Fruit fly (Drosophila melanogaster) whole organism, embryonic: ENCODE data around the gene CG43321.

ENCODE experiments used
- Abd-B ChIP-seq: fragments of 200-800 bp; sonication (Bioruptor generic); optimal IDR thresholded peaks from 2 replicates; lab custom pipeline; 2018; ENCODE audit warnings: missing biosample characterization, mild to moderate bottlenecking, missing genetic modification characterization, moderate library complexity
- B-H1 ChIP-seq: fragments of 200-800 bp; sonication (Bioruptor generic); IDR thresholded peaks from 3 replicates; pipeline ENCODE4 v1.3.6; 2022; ENCODE audit warnings: missing biosample characterization, missing genetic modification characterization
- Bteb2 ChIP-seq: fragments of 200-800 bp; sonication (Bioruptor generic); optimal IDR thresholded peaks from 2 replicates; lab custom pipeline; 2016; ENCODE audit warnings: missing biosample characterization, missing genetic modification characterization
- CG11247 ChIP-seq: fragments of 200-800 bp; sonication (Bioruptor generic); IDR thresholded peaks from 2 replicates; pipeline ENCODE4 v1.3.6; 2022; ENCODE audit warnings: missing biosample characterization, missing genetic modification characterization
- CG17186 ChIP-seq: fragments of 200-800 bp; sonication (Bioruptor generic); optimal IDR thresholded peaks from 3 replicates; lab custom pipeline; 2017; ENCODE audit warnings: missing biosample characterization, missing genetic modification reagents, missing genetic modification characterization
- CG17328 ChIP-seq: fragments of 200-800 bp; sonication (Bioruptor generic); IDR thresholded peaks from 2 replicates; pipeline ENCODE4 v1.3.6; 2022; ENCODE audit warnings: missing biosample characterization, missing genetic modification characterization
- CG17802 ChIP-seq: fragments of 200-800 bp; sonication (Bioruptor generic); optimal IDR thresholded peaks from 2 replicates; lab custom pipeline; 2018; ENCODE audit warnings: missing biosample characterization, mild to moderate bottlenecking, missing genetic modification characterization, moderate library complexity
- CG2116 ChIP-seq: fragments of 200-800 bp; sonication (Bioruptor generic); optimal IDR thresholded peaks from 3 replicates; lab custom pipeline; 2018; ENCODE audit warnings: missing biosample characterization, mild to moderate bottlenecking, missing genetic modification characterization
- CG34376 ChIP-seq: fragments of 200-800 bp; sonication (Bioruptor generic); optimal IDR thresholded peaks from 2 replicates; lab custom pipeline; 2018; ENCODE audit warnings: missing biosample characterization, mild to moderate bottlenecking, missing genetic modification characterization
- CG34422 ChIP-seq: fragments of 200-800 bp; sonication (Bioruptor generic); IDR thresholded peaks from 3 replicates; pipeline ENCODE4 v1.3.6; 2022; ENCODE audit warnings: missing biosample characterization, missing genetic modification characterization
- CG4360 ChIP-seq: fragments of 200-800 bp; sonication (Bioruptor generic); IDR thresholded peaks from 2 replicates; pipeline ENCODE4 v1.3.6; 2022; ENCODE audit warnings: missing biosample characterization, missing genetic modification characterization
- CG6175 ChIP-seq: fragments of 200-800 bp; sonication (Bioruptor generic); IDR thresholded peaks from 3 replicates; pipeline ENCODE4 v1.3.6; 2022; ENCODE audit warnings: missing biosample characterization, missing genetic modification characterization
- CG8281 ChIP-seq: fragments of 200-800 bp; sonication (Bioruptor generic); optimal IDR thresholded peaks from 2 replicates; lab custom pipeline; 2018; ENCODE audit warnings: missing biosample characterization, mild to moderate bottlenecking, missing genetic modification characterization, moderate library complexity
- CG8478 ChIP-seq: fragments of >200 bp; optimal IDR thresholded peaks from 2 replicates; lab custom pipeline; 2018
- CrebB ChIP-seq: fragments of 200-800 bp; sonication (Bioruptor generic); optimal IDR thresholded peaks from 3 replicates; lab custom pipeline; 2018; ENCODE audit warnings: missing biosample characterization, mild to moderate bottlenecking, missing genetic modification characterization
- D19A ChIP-seq: fragments of 200-800 bp; optimal IDR thresholded peaks from 3 replicates; lab custom pipeline; 2019; ENCODE audit warnings: missing biosample characterization, mild to moderate bottlenecking, missing genetic modification characterization, moderate library complexity
- Dek ChIP-seq: fragments of 200-800 bp; sonication (Bioruptor generic); optimal IDR thresholded peaks from 3 replicates; lab custom pipeline; 2019; ENCODE audit warnings: missing biosample characterization, mild to moderate bottlenecking, missing genetic modification characterization, moderate library complexity
- Doc2 ChIP-seq: fragments of 200-800 bp; sonication (Bioruptor generic); IDR thresholded peaks from 2 replicates; pipeline ENCODE4 v1.3.6; 2022; ENCODE audit warnings: missing biosample characterization, missing genetic modification characterization
- Gsc ChIP-seq: fragments of 200-800 bp; sonication (Bioruptor generic); IDR thresholded peaks from 2 replicates; pipeline ENCODE4 v1.3.6; 2022; ENCODE audit warnings: missing biosample characterization, missing genetic modification characterization
- Gug ChIP-seq: fragments of 200-800 bp; sonication (Bioruptor generic); IDR thresholded peaks from 4 replicates; pipeline ENCODE4 v1.3.6; 2022; ENCODE audit warnings: missing biosample characterization, missing genetic modification characterization
- HmgD ChIP-seq: fragments of 200-800 bp; sonication (Bioruptor generic); optimal IDR thresholded peaks from 3 replicates; lab custom pipeline; 2016; ENCODE audit warnings: missing biosample characterization, missing genetic modification characterization
- Kr ChIP-seq: fragments of 200-800 bp; sonication (Bioruptor generic); optimal IDR thresholded peaks from 2 replicates; lab custom pipeline; 2017; ENCODE audit warnings: missing biosample characterization, mild to moderate bottlenecking, missing genetic modification characterization
- Myb ChIP-seq: fragments of 200-800 bp; sonication (Bioruptor generic); optimal IDR thresholded peaks from 2 replicates; lab custom pipeline; 2016; ENCODE audit warnings: missing biosample characterization, missing genetic modification characterization
- NC2β ChIP-seq: fragments of 200-800 bp; sonication (Bioruptor generic); optimal IDR thresholded peaks from 2 replicates; lab custom pipeline; 2016; ENCODE audit warnings: missing biosample characterization, missing genetic modification characterization
- NfI ChIP-seq: fragments of 200-800 bp; sonication (Bioruptor generic); optimal IDR thresholded peaks from 3 replicates; lab custom pipeline; 2018; ENCODE audit warnings: missing biosample characterization, mild to moderate bottlenecking, missing genetic modification characterization, moderate library complexity
- Ptx1 ChIP-seq: fragments of 200-800 bp; sonication (Bioruptor generic); IDR thresholded peaks from 2 replicates; pipeline ENCODE4 v1.3.6; 2022; ENCODE audit warnings: missing biosample characterization, missing genetic modification characterization
- Rfx ChIP-seq: fragments of 200-800 bp; sonication (Bioruptor generic); IDR thresholded peaks from 2 replicates; pipeline ENCODE4 v1.3.6; 2022; ENCODE audit warnings: missing biosample characterization, missing genetic modification characterization
- Sin3A ChIP-seq: fragments of >200 bp; optimal IDR thresholded peaks from 2 replicates; lab custom pipeline; 2018
- Six4 ChIP-seq: fragments of 200-800 bp; sonication (Bioruptor generic); optimal IDR thresholded peaks from 2 replicates; lab custom pipeline; 2016; ENCODE audit warnings: missing biosample characterization, missing genetic modification characterization
- Sry-β ChIP-seq: fragments of 200-800 bp; sonication (Bioruptor generic); optimal IDR thresholded peaks from 2 replicates; lab custom pipeline; 2018; ENCODE audit warnings: missing biosample characterization, mild to moderate bottlenecking, missing genetic modification characterization, moderate library complexity
- ase ChIP-seq: fragments of 200-800 bp; sonication (Bioruptor generic); IDR thresholded peaks from 3 replicates; pipeline ENCODE4 v1.3.6; 2022; ENCODE audit warnings: missing biosample characterization, missing genetic modification characterization
- bcd ChIP-seq: fragments of 200-800 bp; sonication (Bioruptor generic); optimal IDR thresholded peaks from 2 replicates; lab custom pipeline; 2017; ENCODE audit warnings: missing biosample characterization, mild to moderate bottlenecking, missing genetic modification characterization
- chm ChIP-seq: fragments of 200-800 bp; sonication (Bioruptor generic); IDR thresholded peaks from 2 replicates; pipeline ENCODE4 v1.3.6; 2022; ENCODE audit warnings: missing biosample characterization, missing genetic modification characterization
- chn ChIP-seq: fragments of 200-800 bp; sonication (Bioruptor generic); optimal IDR thresholded peaks from 2 replicates; lab custom pipeline; 2016; ENCODE audit warnings: missing biosample characterization, missing genetic modification characterization
- crc ChIP-seq: fragments of 200-800 bp; sonication (Bioruptor generic); optimal IDR thresholded peaks from 2 replicates; lab custom pipeline; 2016; ENCODE audit warnings: missing biosample characterization, missing genetic modification characterization
- croc ChIP-seq: fragments of 200-800 bp; sonication (Bioruptor generic); conservative IDR thresholded peaks from 3 replicates; pipeline ENCODE4 v1.3.6; 2022; ENCODE audit warnings: missing biosample characterization, missing genetic modification characterization
- da ChIP-seq: fragments of 200-800 bp; sonication (Bioruptor generic); optimal IDR thresholded peaks from 2 replicates; lab custom pipeline; 2016; ENCODE audit warnings: missing biosample characterization, missing genetic modification characterization
- disco-r ChIP-seq: fragments of 200-800 bp; sonication (Bioruptor generic); optimal IDR thresholded peaks from 2 replicates; lab custom pipeline; 2016; ENCODE audit warnings: missing biosample characterization, missing genetic modification characterization
- dm ChIP-seq: fragments of 200-800 bp; sonication (Bioruptor generic); optimal IDR thresholded peaks from 3 replicates; lab custom pipeline; 2016; ENCODE audit warnings: missing biosample characterization, missing genetic modification characterization
- h ChIP-seq: fragments of >200 bp; optimal IDR thresholded peaks from 2 replicates; lab custom pipeline; 2017
- hbn ChIP-seq: fragments of 200-800 bp; sonication (Bioruptor generic); IDR thresholded peaks from 2 replicates; pipeline ENCODE4 v1.3.6; 2022; ENCODE audit warnings: missing biosample characterization, missing genetic modification characterization; ENCODE audit not compliant: partially characterized antibody
- her ChIP-seq: fragments of 200-800 bp; sonication (Bioruptor generic); optimal IDR thresholded peaks from 2 replicates; lab custom pipeline; 2016; ENCODE audit warnings: missing biosample characterization, missing genetic modification characterization
- pan ChIP-seq, 4 experiments: fragments of >200 bp in 3 of 4; fragments of 200-800 bp in 1 of 4; sonication (Bioruptor generic) in 1 of 4; optimal IDR thresholded peaks in 3 of 4; IDR thresholded peaks in 1 of 4; 2 replicates each; pipeline versions ENCODE4 v1.3.6 to Lab custom; 2017 to 2022; ENCODE audit warnings: missing biosample characterization in 2 of 4, missing genetic modification characterization in 2 of 4, mixed read lengths in 1 of 4
- repo ChIP-seq: fragments of 200-800 bp; sonication (Bioruptor generic); optimal IDR thresholded peaks from 2 replicates; lab custom pipeline; 2016; ENCODE audit warnings: missing biosample characterization, missing genetic modification characterization
- run ChIP-seq: fragments of 200-800 bp; sonication (Bioruptor generic); optimal IDR thresholded peaks from 3 replicates; lab custom pipeline; 2018; ENCODE audit warnings: missing biosample characterization, mild to moderate bottlenecking, missing genetic modification characterization
- slp2 ChIP-seq: fragments of 200-800 bp; sonication (Bioruptor generic); optimal IDR thresholded peaks from 2 replicates; lab custom pipeline; 2016; ENCODE audit warnings: missing biosample characterization, missing genetic modification characterization
- sna ChIP-seq: fragments of 200-800 bp; sonication (Bioruptor generic); IDR thresholded peaks from 2 replicates; pipeline ENCODE4 v1.3.6; 2022; ENCODE audit warnings: missing biosample characterization, missing genetic modification characterization; ENCODE audit not compliant: partially characterized antibody
- sob ChIP-seq: fragments of 200-800 bp; sonication (Bioruptor generic); IDR thresholded peaks from 2 replicates; pipeline ENCODE4 v1.3.6; 2022; ENCODE audit warnings: missing biosample characterization, missing genetic modification characterization
- vfl ChIP-seq: fragments of 200-800 bp; sonication (Bioruptor generic); optimal IDR thresholded peaks from 2 replicates; lab custom pipeline; 2016; ENCODE audit warnings: missing biosample characterization, missing genetic modification characterization
- vvl ChIP-seq: fragments of 200-800 bp; sonication (Bioruptor generic); IDR thresholded peaks from 2 replicates; pipeline ENCODE4 v1.3.6; 2022; ENCODE audit warnings: missing biosample characterization, missing genetic modification characterization
- wor ChIP-seq: fragments of 200-800 bp; sonication (Bioruptor generic); IDR thresholded peaks from 2 replicates; pipeline ENCODE4 v1.3.6; 2022; ENCODE audit warnings: missing biosample characterization, missing genetic modification characterization
- zen2 ChIP-seq: fragments of 200-800 bp; sonication (Bioruptor generic); IDR thresholded peaks from 3 replicates; pipeline ENCODE4 v1.3.6; 2022; ENCODE audit warnings: missing biosample characterization, missing genetic modification characterization; ENCODE audit not compliant: partially characterized antibody
- zfh2 ChIP-seq: fragments of 200-800 bp; sonication (Bioruptor generic); optimal IDR thresholded peaks from 2 replicates; lab custom pipeline; 2016; ENCODE audit warnings: missing biosample characterization, missing genetic modification characterization

CG43321 gene

DNA sequence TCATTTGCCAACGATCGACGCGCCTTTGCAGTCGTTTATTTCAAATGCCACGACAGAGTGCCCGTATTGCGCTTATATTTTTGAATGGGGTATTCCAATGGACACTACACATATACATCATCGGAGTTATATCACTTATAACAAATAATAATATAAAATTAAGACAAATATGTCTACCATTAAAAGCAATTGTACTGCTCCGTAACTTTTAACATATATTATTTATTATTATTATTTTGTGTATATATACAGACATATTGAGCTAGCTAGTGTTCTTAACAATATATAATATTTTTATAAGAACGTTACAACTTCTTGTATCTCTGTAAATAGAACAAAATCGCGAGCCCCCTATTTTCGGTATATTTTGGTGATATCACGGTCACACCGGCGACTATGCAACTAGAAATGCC is 48.0 kb upstream of the CG43321 start, which contains the start of the genes sip2 and Coprox (continued):
- TF ChIP-seq Myb: peak; percentile 70
- TF ChIP-seq dm (GFP tag; lab: Kevin White, UChicago): no peak
- no peak for TF ChIP-seq disco-r
- TF ChIP-seq slp2 (GFP tag; lab: Kevin White, UChicago): no peak
- no peak for TF ChIP-seq her (GFP tag; lab: Kevin White, UChicago)
- TF ChIP-seq CG17802 (tag; lab: Kevin White, UChicago): peak; percentile 29
- TF ChIP-seq repo (GFP tag; lab: Kevin White, UChicago): no peak
- TF ChIP-seq hbn (GFP tag; lab: Robert Waterston, UW): no peak
- no peak for TF ChIP-seq pan (optimal IDR thresholded peaks at IDR 0.05; lab: Kevin White, UChicago)
- peak in 1 of 2 experiments; percentile 57 for TF ChIP-seq pan (GFP tag; optimal IDR thresholded peaks at IDR 0.05 in 1 of 2, IDR thresholded peaks at IDR 0.05 in 1 of 2)
- TF ChIP-seq Ptx1 (GFP tag; lab: Robert Waterston, UW): peak; percentile 53; the same call in 1 of the 2 replicates
- TF ChIP-seq bcd: peak; percentile 53
- peak; percentile 62 for TF ChIP-seq CG2116 (GFP tag; lab: Kevin White, UChicago)
- no peak for TF ChIP-seq Gsc
- TF ChIP-seq NC2β: no peak
- TF ChIP-seq CG17328 (GFP tag; lab: Robert Waterston, UW): 0 out of 2 replicates have a peak, but pooled peaks have one; percentile 24
- peak; percentile 7 for TF ChIP-seq run (tag; lab: Kevin White, UChicago)
- TF ChIP-seq Kr (GFP tag; lab: Kevin White, UChicago): no peak
- no peak for TF ChIP-seq CG6175 (GFP tag; lab: Robert Waterston, UW)
- TF ChIP-seq crc (GFP tag; lab: Kevin White, UChicago): no peak
- no peak for TF ChIP-seq Sin3A (lab: Kevin White, UChicago)
- peak; percentile 74 for TF ChIP-seq Dek (tag; lab: Kevin White, UChicago)
- peak; percentile 44; the same call in 2 of the 3 replicates for TF ChIP-seq croc
- no peak for TF ChIP-seq CG8478 (lab: Kevin White, UChicago)
- TF ChIP-seq h: no peak
- TF ChIP-seq zen2 (GFP tag; lab: Robert Waterston, UW): no peak
- TF ChIP-seq CG8281: peak; percentile 35
- TF ChIP-seq zfh2 (GFP tag; lab: Kevin White, UChicago): no peak
- TF ChIP-seq Sry-β (GFP tag; lab: Kevin White, UChicago): peak; percentile 29
- TF ChIP-seq chn (GFP tag; lab: Kevin White, UChicago): no peak
- peak; percentile 63 for TF ChIP-seq Abd-B (GFP tag; lab: Kevin White, UChicago)
- no peak for TF ChIP-seq chm (GFP tag; lab: Robert Waterston, UW)
- TF ChIP-seq vfl (GFP tag; lab: Kevin White, UChicago): no peak
- TF ChIP-seq sob (GFP tag; lab: Robert Waterston, UW): 0 out of 2 replicates have a peak, but pooled peaks have one; percentile 34
- TF ChIP-seq CrebB: peak; percentile 50
- no peak for TF ChIP-seq Doc2 (GFP tag; lab: Robert Waterston, UW)
- TF ChIP-seq ase (GFP tag; lab: Robert Waterston, UW): 0 out of 3 replicates have a peak, but pooled peaks have one; percentile 30
- no peak for TF ChIP-seq wor (GFP tag; lab: Robert Waterston, UW)
- no peak; the same call in 2 of the 3 replicates for TF ChIP-seq B-H1
- 0 out of 3 replicates have a peak, but pooled peaks have one; percentile 21 for TF ChIP-seq CG34422 (GFP tag; lab: Robert Waterston, UW)
- no peak for TF ChIP-seq sna (GFP tag; lab: Robert Waterston, UW)
- no peak for TF ChIP-seq CG4360
- TF ChIP-seq Six4 (GFP tag; lab: Kevin White, UChicago): peak; percentile 33
- no peak for TF ChIP-seq HmgD (GFP tag; lab: Kevin White, UChicago)
- peak; percentile 37 for TF ChIP-seq D19A
- TF ChIP-seq Gug: no peak
- no peak for TF ChIP-seq CG11247 (GFP tag; lab: Robert Waterston, UW)
- no peak for TF ChIP-seq Bteb2 (GFP tag; lab: Kevin White, UChicago)
- TF ChIP-seq da: no peak
- TF ChIP-seq vvl (GFP tag; lab: Robert Waterston, UW): no peak; the same call in 1 of the 2 replicates
- no peak for TF ChIP-seq CG34376 (GFP tag; lab: Kevin White, UChicago)
- no peak for TF ChIP-seq CG17186 (GFP tag; lab: Kevin White, UChicago)
- peak; percentile 18 for TF ChIP-seq NfI (GFP tag; lab: Kevin White, UChicago)
- TF ChIP-seq Rfx: peak; percentile 62
